Worm (Caenorhabditis elegans): ENCODE data around the gene str-134.

The str-134 gene

ce11 chrV:743348-743747, at the start of gene str-134:
TSS of gene str-134 (plus strand) at chrV:743648.
- TF ChIP-seq nhr-6 (tag; optimal IDR thresholded peaks at IDR 0.05) = no peak
- no peak for TF ChIP-seq snpc-4 (tag; optimal IDR thresholded peaks at IDR 0.05)
- no peak for TF ChIP-seq lsy-2 (tag; optimal IDR thresholded peaks at IDR 0.05)
- no peak for TF ChIP-seq blmp-1 (tag; optimal IDR thresholded peaks at IDR 0.05; ENCODE audit: insufficient read depth)
- TF ChIP-seq elt-1 (tag; optimal IDR thresholded peaks at IDR 0.05) = no peak
- TF ChIP-seq aly-2 (tag; optimal IDR thresholded peaks at IDR 0.05) = no peak
- no peak for TF ChIP-seq lin-13 (GFP tag; optimal IDR thresholded peaks at IDR 0.05)
- no peak for TF ChIP-seq fos-1 (tag; optimal IDR thresholded peaks at IDR 0.05)
- no peak for TF ChIP-seq mdl-1 (tag; optimal IDR thresholded peaks at IDR 0.05)
- TF ChIP-seq nhr-25 (tag; optimal IDR thresholded peaks at IDR 0.05) = no peak
- no peak for TF ChIP-seq sma-3 (GFP tag; optimal IDR thresholded peaks at IDR 0.05)
- TF ChIP-seq nhr-237 (tag; optimal IDR thresholded peaks at IDR 0.05) = no peak
- no peak for TF ChIP-seq ceh-16 (tag; optimal IDR thresholded peaks at IDR 0.05)
- TF ChIP-seq nhr-11 (tag; optimal IDR thresholded peaks at IDR 0.05) = no peak
- TF ChIP-seq nhr-21 (tag; optimal IDR thresholded peaks at IDR 0.05) = no peak
- TF ChIP-seq ztf-1 (GFP tag; conservative IDR thresholded peaks at IDR 0.05) = no peak
- no peak for TF ChIP-seq zag-1 (tag; optimal IDR thresholded peaks at IDR 0.05)
- TF ChIP-seq mbf-1 (tag; optimal IDR thresholded peaks at IDR 0.05) = no peak
- no peak for TF ChIP-seq dmd-4 (tag; optimal IDR thresholded peaks at IDR 0.05)
- TF ChIP-seq peb-1 (tag; optimal IDR thresholded peaks at IDR 0.05) = no peak

DNA sequence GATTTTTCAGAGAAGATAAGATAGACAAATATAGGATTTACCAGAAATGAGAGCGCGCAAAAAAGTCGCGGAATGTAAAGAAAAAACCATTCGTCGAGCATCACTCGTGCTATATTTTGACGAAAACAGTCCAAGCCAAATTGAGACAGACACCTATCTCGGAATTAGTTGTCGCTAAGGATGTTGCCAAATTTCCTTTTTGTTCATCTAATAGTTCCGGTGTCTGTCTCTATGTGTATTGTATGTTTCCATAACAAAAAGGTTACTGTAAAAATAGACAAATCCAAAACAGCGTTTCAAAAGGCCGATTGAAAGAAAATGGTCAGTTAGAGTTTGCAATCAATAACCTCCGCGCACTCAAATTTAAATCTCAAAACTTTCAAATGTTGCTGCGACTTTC, 48.8 kb upstream of the str-134 start, which contains the start of gene srj-53:
Gene srj-53, minus strand, starts transcription at position 101 of the 400 bp plus-strand sequence.
- TF ChIP-seq nhr-237 (tag; optimal IDR thresholded peaks at IDR 0.05) (no peak), mbf-1 (tag; optimal IDR thresholded peaks at IDR 0.05) (no peak), elt-3 (tag; optimal IDR thresholded peaks at IDR 0.05) (no peak), unc-62 (GFP tag; optimal IDR thresholded peaks at IDR 0.05) (no peak), sem-4 (tag; optimal IDR thresholded peaks at IDR 0.05) (no peak), skn-1 (tag; optimal IDR thresholded peaks at IDR 0.05) (no peak), blmp-1 (tag; optimal IDR thresholded peaks at IDR 0.05; ENCODE audit: insufficient read depth) (no peak), snpc-4 (tag; optimal IDR thresholded peaks at IDR 0.05) (no peak), mdl-1 (tag; optimal IDR thresholded peaks at IDR 0.05) (no peak), nhr-12 (tag; optimal IDR thresholded peaks at IDR 0.05) (no peak)

DNA sequence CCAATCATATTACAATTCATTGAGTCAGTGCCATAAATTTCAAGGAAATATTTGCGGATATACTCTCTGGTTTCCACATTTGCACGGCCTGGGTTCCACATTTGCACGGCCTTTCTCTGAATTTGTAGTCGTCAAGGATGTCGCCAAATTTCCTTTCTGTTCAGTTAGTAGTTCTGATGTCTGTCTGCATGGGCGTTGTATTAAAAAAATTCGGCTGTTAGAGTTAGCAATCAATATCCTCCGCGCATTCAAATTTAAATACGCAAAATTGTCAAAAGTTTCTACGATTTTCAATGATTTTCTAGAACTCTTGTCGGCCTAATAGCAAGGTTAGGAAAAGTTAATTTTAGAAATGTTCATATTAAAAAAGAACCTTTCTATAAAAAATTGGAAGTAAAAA, 47.5 kb upstream of the str-134 start, which contains the start of gene srj-52:
Gene srj-52, minus strand, starts transcription at position 101 of the 400 bp plus-strand sequence.
- TF ChIP-seq lin-39 (tag; optimal IDR thresholded peaks at IDR 0.05) (no peak), nhr-77 (tag; optimal IDR thresholded peaks at IDR 0.05) (no peak), sma-9 (GFP tag; optimal IDR thresholded peaks at IDR 0.05) (no peak), sma-9 (tag; optimal IDR thresholded peaks at IDR 0.05) (no peak), elt-1 (tag; optimal IDR thresholded peaks at IDR 0.05) (no peak), fos-1 (tag; optimal IDR thresholded peaks at IDR 0.05) (no peak), sma-3 (GFP tag; optimal IDR thresholded peaks at IDR 0.05) (no peak), gmeb-1 (tag; optimal IDR thresholded peaks at IDR 0.05) (no peak), mbf-1 (tag; optimal IDR thresholded peaks at IDR 0.05) (no peak), nhr-129 (tag; optimal IDR thresholded peaks at IDR 0.05) (no peak), aly-2 (tag; optimal IDR thresholded peaks at IDR 0.05) (no peak), peb-1 (tag; optimal IDR thresholded peaks at IDR 0.05) (no peak), crh-2 (tag; optimal IDR thresholded peaks at IDR 0.05) (no peak)

ce11 chrV:699051-699450, 44.4 kb upstream of the str-134 start:
- TF ChIP-seq nhr-23 (tag; optimal IDR thresholded peaks at IDR 0.05) (no peak), F13H6.1 (tag; optimal IDR thresholded peaks at IDR 0.05) (no peak), C34F6.9 (tag; optimal IDR thresholded peaks at IDR 0.05) (no peak), ztf-1 (GFP tag; conservative IDR thresholded peaks at IDR 0.05) (no peak), mab-5 (tag; optimal IDR thresholded peaks at IDR 0.05) (no peak), zag-1 (tag; optimal IDR thresholded peaks at IDR 0.05) (no peak), ceh-82 (tag; optimal IDR thresholded peaks at IDR 0.05) (no peak), nhr-25 (tag; optimal IDR thresholded peaks at IDR 0.05) (no peak), sma-9 (GFP tag; optimal IDR thresholded peaks at IDR 0.05) (no peak), sma-9 (tag; optimal IDR thresholded peaks at IDR 0.05) (no peak), ztf-4 (tag; optimal IDR thresholded peaks at IDR 0.05) (no peak), skn-1 (tag; optimal IDR thresholded peaks at IDR 0.05) (no peak), elt-3 (tag; optimal IDR thresholded peaks at IDR 0.05) (no peak), nhr-237 (tag; optimal IDR thresholded peaks at IDR 0.05) (no peak), peb-1 (tag; optimal IDR thresholded peaks at IDR 0.05) (no peak)

All from whole organism, L2 larva.